Worm (Caenorhabditis elegans) whole organism, mixed stage, embryonic: Measurements from ENCODE around the gene F23H12.7.

Experiments used
- M03D4.4 ChIP-seq: sonication (generic microtip); optimal IDR thresholded peaks from 2 replicates; lab custom pipeline; 2017; ENCODE audit warnings: mild to moderate bottlenecking, missing genetic modification characterization, missing compliant biosample characterization
- bed-3 ChIP-seq: fragments of 200-800 bp; sonication (Bioruptor generic); optimal IDR thresholded peaks from 3 replicates; lab custom pipeline; 2018; ENCODE audit warnings: mild to moderate bottlenecking, missing genetic modification characterization, moderate library complexity, missing compliant biosample characterization
- blmp-1 ChIP-seq: fragments of 150-350 bp; optimal IDR thresholded peaks from 2 replicates; lab custom pipeline; 2014; ENCODE audit warnings: missing biosample characterization, missing genetic modification characterization
- ceh-39 ChIP-seq: fragments of 150-350 bp; optimal IDR thresholded peaks from 2 replicates; lab custom pipeline; 2014; ENCODE audit warnings: missing biosample characterization, missing genetic modification characterization
- ceh-43 ChIP-seq: fragments of 200-800 bp; sonication (Bioruptor generic); optimal IDR thresholded peaks from 2 replicates; lab custom pipeline; 2018; ENCODE audit warnings: mild to moderate bottlenecking, missing genetic modification characterization, moderate library complexity, missing compliant biosample characterization
- ceh-83 ChIP-seq: fragments of 200-800 bp; sonication (Bioruptor generic); optimal IDR thresholded peaks from 2 replicates; lab custom pipeline; 2018; ENCODE audit warnings: mild to moderate bottlenecking, missing genetic modification characterization, missing compliant biosample characterization
- ces-1 ChIP-seq: fragments of 150-350 bp; optimal IDR thresholded peaks from 2 replicates; lab custom pipeline; 2014; ENCODE audit warnings: missing biosample characterization, missing genetic modification reagents, missing genetic modification characterization
- cnd-1 ChIP-seq: fragments of 200-800 bp; sonication (Bioruptor generic); optimal IDR thresholded peaks from 2 replicates; lab custom pipeline; 2018; ENCODE audit warnings: mild to moderate bottlenecking, missing genetic modification characterization, missing compliant biosample characterization
- drap-1 ChIP-seq: fragments of 200-800 bp; sonication (Bioruptor generic); optimal IDR thresholded peaks from 3 replicates; lab custom pipeline; 2018; ENCODE audit warnings: mild to moderate bottlenecking, missing genetic modification characterization, missing compliant biosample characterization
- elt-1 ChIP-seq: sonication (generic microtip); optimal IDR thresholded peaks from 2 replicates; lab custom pipeline; 2017; ENCODE audit warnings: missing genetic modification characterization, mild to moderate bottlenecking, missing compliant biosample characterization, antibody characterized with exemption, moderate library complexity, borderline replicate concordance; ENCODE audit not compliant: insufficient read depth
- elt-3 ChIP-seq: fragments of 150-350 bp; optimal IDR thresholded peaks from 2 replicates; lab custom pipeline; 2014; ENCODE audit warnings: missing biosample characterization, missing genetic modification characterization
- flh-1 ChIP-seq: fragments of 200-800 bp; sonication (Bioruptor generic); optimal IDR thresholded peaks from 2 replicates; lab custom pipeline; 2018; ENCODE audit warnings: mild to moderate bottlenecking, missing genetic modification characterization, moderate library complexity, missing compliant biosample characterization
- lin-13 ChIP-seq: fragments of 150-350 bp; optimal IDR thresholded peaks from 2 replicates; lab custom pipeline; 2014; ENCODE audit warnings: missing biosample characterization, missing genetic modification characterization
- lin-32 ChIP-seq: fragments of 200-800 bp; sonication (Bioruptor generic); optimal IDR thresholded peaks from 2 replicates; lab custom pipeline; 2018; ENCODE audit warnings: mild to moderate bottlenecking, missing genetic modification characterization, missing compliant biosample characterization
- lsy-2 ChIP-seq: fragments of 150-350 bp; optimal IDR thresholded peaks from 2 replicates; lab custom pipeline; 2014; ENCODE audit warnings: missing biosample characterization, missing genetic modification characterization
- mep-1 ChIP-seq: fragments of 150-350 bp; optimal IDR thresholded peaks from 2 replicates; lab custom pipeline; 2017; ENCODE audit warnings: missing biosample characterization, missing genetic modification reagents, missing genetic modification characterization, inconsistent platforms
- nhr-12 ChIP-seq: fragments of 150-350 bp; optimal IDR thresholded peaks from 2 replicates; lab custom pipeline; 2014; ENCODE audit warnings: missing biosample characterization, missing genetic modification characterization
- nhr-2 ChIP-seq: fragments of 150-350 bp; optimal IDR thresholded peaks from 2 replicates; lab custom pipeline; 2014; ENCODE audit warnings: missing biosample characterization, missing genetic modification characterization
- nhr-237 ChIP-seq: fragments of 150-350 bp; optimal IDR thresholded peaks from 2 replicates; lab custom pipeline; 2014; ENCODE audit warnings: missing biosample characterization, missing genetic modification characterization
- nhr-76 ChIP-seq: sonication (generic microtip); optimal IDR thresholded peaks from 2 replicates; lab custom pipeline; 2017; ENCODE audit warnings: missing biosample characterization, missing genetic modification characterization
- pha-4 ChIP-seq: fragments of 150-350 bp; optimal IDR thresholded peaks from 2 replicates; lab custom pipeline; 2018; ENCODE audit warnings: missing biosample characterization, missing genetic modification reagents, missing genetic modification characterization
- sem-2 ChIP-seq: fragments of 200-800 bp; sonication (Bioruptor generic); optimal IDR thresholded peaks from 2 replicates; lab custom pipeline; 2018; ENCODE audit warnings: mild to moderate bottlenecking, missing genetic modification characterization, missing compliant biosample characterization
- snpc-4 ChIP-seq: fragments of 150-350 bp; optimal IDR thresholded peaks from 2 replicates; lab custom pipeline; 2014; ENCODE audit warnings: missing biosample characterization, missing genetic modification characterization
- sptf-1 ChIP-seq: sonication (generic microtip); optimal IDR thresholded peaks from 2 replicates; lab custom pipeline; 2017; ENCODE audit warnings: mild to moderate bottlenecking, missing genetic modification characterization, moderate library complexity, missing compliant biosample characterization
- unc-39 ChIP-seq: fragments of 150-350 bp; optimal IDR thresholded peaks from 2 replicates; lab custom pipeline; 2014; ENCODE audit warnings: missing biosample characterization, missing genetic modification characterization
- unc-62 ChIP-seq: fragments of 150-350 bp; optimal IDR thresholded peaks from 2 replicates; lab custom pipeline; 2014; ENCODE audit warnings: missing biosample characterization, missing genetic modification reagents, missing genetic modification characterization
- zip-8 ChIP-seq: fragments of 150-350 bp; optimal IDR thresholded peaks from 2 replicates; lab custom pipeline; 2014; ENCODE audit warnings: missing biosample characterization, missing genetic modification characterization
- ztf-11 ChIP-seq: fragments of 150-350 bp; optimal IDR thresholded peaks from 2 replicates; lab custom pipeline; 2014; ENCODE audit warnings: missing biosample characterization, missing genetic modification characterization

The F23H12.7 gene

ce11 chrV:12405929-12406328, 34.4 kb downstream of the F23H12.7 start, which contains the start of gene K01D12.10:
TSS of gene K01D12.10 (plus strand) at chrV:12406229.
- TF ChIP-seq unc-62 (GFP tag; lab: Kevin White, UChicago), result no peak
- TF ChIP-seq zip-8, result no peak
- TF ChIP-seq, all 35 proteins: peak for 0

ce11 chrV:12406514-12406913, 35.0 kb downstream of the F23H12.7 start:
- TF ChIP-seq M03D4.4 (tag; lab: Kevin White, UChicago), result no peak
- peak; percentile 11 for TF ChIP-seq sptf-1
- TF ChIP-seq unc-39 (tag; lab: Kevin White, UChicago), result no peak
- TF ChIP-seq ces-1, result no peak
- no peak for TF ChIP-seq nhr-2 (tag; lab: Kevin White, UChicago)
- TF ChIP-seq, all 35 proteins: peak for 1

DNA sequence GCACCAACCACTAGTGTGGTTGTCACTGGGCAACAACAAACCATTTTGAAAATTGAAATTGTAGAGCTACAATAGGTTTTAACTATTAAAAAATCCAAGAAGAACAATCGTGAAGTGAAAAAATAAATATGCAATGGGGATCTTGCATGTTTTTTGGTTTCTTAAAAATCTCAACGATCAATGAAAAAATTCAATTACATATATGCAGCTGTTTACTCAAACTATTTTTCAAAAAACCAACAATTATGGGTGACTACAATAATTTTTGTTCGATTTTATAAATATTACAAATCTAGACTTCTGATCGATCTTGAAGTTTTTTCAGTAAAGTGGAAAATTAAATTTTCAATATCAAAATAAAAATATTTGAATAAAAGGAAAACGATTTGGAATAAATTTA, 37.0 kb downstream of the F23H12.7 start, which contains the start of gene cdr-4:
Gene cdr-4, minus strand, starts transcription at position 101 of the 400 bp plus-strand sequence.
- TF ChIP-seq mep-1 (tag; lab: Kevin White, UChicago) (no peak), lsy-2 (tag; lab: Kevin White, UChicago) (no peak), blmp-1 (tag; lab: Kevin White, UChicago) (no peak), nhr-12 (no peak), flh-1 (GFP tag; lab: Kevin White, UChicago) (no peak), zip-8 (no peak), sptf-1 (no peak), snpc-4 (tag; lab: Kevin White, UChicago) (no peak), M03D4.4 (tag; lab: Kevin White, UChicago) (no peak), elt-1 (tag; lab: Kevin White, UChicago) (no peak), ceh-83 (GFP tag; lab: Kevin White, UChicago) (no peak)

DNA sequence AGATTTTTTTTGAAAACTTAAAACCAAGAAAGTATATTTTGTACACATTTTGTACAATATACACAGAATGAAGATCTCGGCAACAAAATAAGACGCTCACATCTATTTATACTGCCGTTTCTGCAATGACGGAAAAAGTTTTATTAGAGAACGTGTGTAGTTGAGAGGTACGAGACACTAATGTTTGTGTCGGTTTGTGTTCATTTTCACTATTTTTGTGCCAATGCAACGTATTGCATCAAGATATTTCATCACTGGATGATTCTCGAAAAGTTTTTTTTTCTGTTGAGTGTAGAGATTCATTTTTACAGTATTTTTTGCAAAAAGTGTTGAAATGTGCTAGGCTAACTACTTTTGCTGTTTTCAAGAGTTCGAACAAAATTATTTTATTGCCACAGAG, 37.5 kb downstream of the F23H12.7 start:
- no peak for TF ChIP-seq ztf-11 (tag; lab: Kevin White, UChicago)
- no peak for TF ChIP-seq pha-4 (tag; lab: Kevin White, UChicago)
- TF ChIP-seq elt-3 (tag; lab: Kevin White, UChicago), result no peak
- TF ChIP-seq mep-1 (tag; lab: Kevin White, UChicago), result no peak
- no peak for TF ChIP-seq unc-39 (tag; lab: Kevin White, UChicago)
- no peak for TF ChIP-seq nhr-237 (tag; lab: Kevin White, UChicago)
- no peak for TF ChIP-seq M03D4.4 (tag; lab: Kevin White, UChicago)
- no peak for TF ChIP-seq sptf-1
- TF ChIP-seq blmp-1 (tag; lab: Kevin White, UChicago), result no peak
- no peak for TF ChIP-seq ces-1
- no peak for TF ChIP-seq zip-8
- TF ChIP-seq drap-1 (GFP tag; lab: Kevin White, UChicago), result no peak
- TF ChIP-seq sem-2 (GFP tag; lab: Kevin White, UChicago), result no peak
- no peak for TF ChIP-seq lin-13 (tag; lab: Kevin White, UChicago)
- TF ChIP-seq ceh-39 (tag; lab: Kevin White, UChicago), result no peak
- TF ChIP-seq nhr-2 (tag; lab: Kevin White, UChicago), result no peak
- TF ChIP-seq cnd-1 (tag; lab: Kevin White, UChicago), result no peak
- no peak for TF ChIP-seq ceh-43

ce11 chrV:12410416-12411001, 39.0 kb downstream of the F23H12.7 start, which contains the start of gene hrg-2:
TSS of gene hrg-2 (minus strand) at chrV:12410513.
- TF ChIP-seq unc-62 (GFP tag; lab: Kevin White, UChicago) (no peak), flh-1 (GFP tag; lab: Kevin White, UChicago) (no peak), mep-1 (tag; lab: Kevin White, UChicago) (no peak), lin-32 (no peak), snpc-4 (tag; lab: Kevin White, UChicago) (no peak), bed-3 (GFP tag; lab: Kevin White, UChicago) (no peak), nhr-76 (tag; lab: Kevin White, UChicago) (no peak), ces-1 (no peak), M03D4.4 (tag; lab: Kevin White, UChicago) (no peak), ceh-43 (no peak), sem-2 (GFP tag; lab: Kevin White, UChicago) (no peak), elt-1 (tag; lab: Kevin White, UChicago) (no peak), nhr-12 (no peak)

ce11 chrV:12411909-12412308, 40.4 kb downstream of the F23H12.7 start, which contains the start of gene cdr-7:
TSS of gene cdr-7 (minus strand) at chrV:12412113.
- TF ChIP-seq elt-1 (tag; lab: Kevin White, UChicago) (peak; percentile 12), blmp-1 (tag; lab: Kevin White, UChicago) (no peak)
